Worm (Caenorhabditis elegans) whole organism, L4/young adult: ENCODE data around the gene C56G2.5.

ENCODE experiments used
- W03F9.2 ChIP-seq: fragments of 150-350 bp; optimal IDR thresholded peaks from 2 replicates; lab custom pipeline; 2014; ENCODE audit warnings: missing biosample characterization, missing genetic modification characterization
- him-1 ChIP-seq: sonication (generic microtip); optimal IDR thresholded peaks from 2 replicates; lab custom pipeline; 2016; ENCODE audit warnings: missing genotype, missing genetic modification reagents, missing genetic modification characterization, missing compliant biosample characterization

DNA sequence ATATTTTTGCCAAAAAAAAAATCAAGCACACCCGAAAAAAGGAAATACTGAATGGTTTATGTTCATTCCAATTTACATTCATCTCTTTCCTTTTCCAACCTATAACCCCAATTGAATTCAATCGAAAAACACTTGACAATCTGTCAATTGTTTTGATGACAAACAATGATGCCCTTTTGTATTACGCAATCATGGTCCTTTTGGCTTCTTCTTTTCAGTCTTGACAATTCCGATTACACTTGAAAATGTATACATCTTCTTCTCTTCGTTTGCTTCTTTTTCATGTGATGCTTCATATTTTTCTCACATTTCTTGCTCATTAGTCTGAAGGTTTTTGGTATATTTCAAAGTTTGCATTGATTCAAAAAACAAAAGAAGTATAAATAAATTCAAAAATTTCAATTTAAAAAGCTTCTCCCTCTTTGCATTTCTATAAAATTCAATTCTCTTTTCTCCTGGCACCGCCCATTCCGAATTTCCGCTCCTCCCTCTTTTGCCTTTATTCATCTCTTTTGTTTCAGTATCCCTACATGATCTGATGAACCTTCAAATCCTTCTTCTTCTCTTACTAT, 7.3 kb upstream of the C56G2.5 start, which contains the start of gene C56G2.4:
- no peak for TF ChIP-seq him-1 (tag; lab: Kevin White, UChicago)
- no peak for TF ChIP-seq W03F9.2
